Fruit fly (Drosophila melanogaster) whole organism, embryonic: ENCODE measurements around the gene CG4297.

Experiments used
- B-H1 ChIP-seq: fragments of 200-800 bp; sonication (Bioruptor generic); IDR thresholded peaks from 3 replicates; pipeline ENCODE4 v1.3.6; 2022; ENCODE audit warnings: missing biosample characterization, missing genetic modification characterization
- Blimp-1 ChIP-seq: fragments of 200-800 bp; sonication (Bioruptor generic); optimal IDR thresholded peaks from 3 replicates; lab custom pipeline; 2018; ENCODE audit warnings: missing biosample characterization, missing genetic modification characterization, mild to moderate bottlenecking, moderate library complexity, missing genetic modification reagents
- CG11398 ChIP-seq: fragments of 200-800 bp; sonication (Bioruptor generic); optimal IDR thresholded peaks from 2 replicates; lab custom pipeline; 2016; ENCODE audit warnings: missing biosample characterization, missing genetic modification characterization
- CG11504 ChIP-seq: fragments of 200-800 bp; sonication (Bioruptor generic); optimal IDR thresholded peaks from 3 replicates; lab custom pipeline; 2019; ENCODE audit warnings: missing biosample characterization, mild to moderate bottlenecking, missing genetic modification characterization, moderate library complexity
- CG12744 ChIP-seq: fragments of 200-800 bp; sonication (Bioruptor generic); optimal IDR thresholded peaks from 2 replicates; lab custom pipeline; 2016; ENCODE audit warnings: missing biosample characterization, missing genetic modification characterization
- CG13123 ChIP-seq: fragments of 200-800 bp; sonication (Bioruptor generic); optimal IDR thresholded peaks from 2 replicates; lab custom pipeline; 2016; ENCODE audit warnings: missing biosample characterization, missing genetic modification characterization
- CG13424 ChIP-seq: fragments of 200-800 bp; sonication (Bioruptor generic); optimal IDR thresholded peaks from 2 replicates; lab custom pipeline; 2019; ENCODE audit warnings: missing biosample characterization, mild to moderate bottlenecking, missing genetic modification characterization, moderate library complexity
- CG15479 ChIP-seq: fragments of 200-800 bp; sonication (Bioruptor generic); optimal IDR thresholded peaks from 3 replicates; lab custom pipeline; 2019; ENCODE audit warnings: missing biosample characterization, mild to moderate bottlenecking, missing genetic modification characterization, moderate library complexity
- CG31388 ChIP-seq: fragments of 200-800 bp; sonication (Bioruptor generic); optimal IDR thresholded peaks from 2 replicates; lab custom pipeline; 2016; ENCODE audit warnings: missing biosample characterization, missing genetic modification characterization
- CG33213 ChIP-seq: fragments of 200-800 bp; sonication (Bioruptor generic); optimal IDR thresholded peaks from 3 replicates; lab custom pipeline; 2016; ENCODE audit warnings: missing biosample characterization, missing genetic modification characterization
- CG4282 ChIP-seq: fragments of 200-800 bp; sonication (Bioruptor generic); optimal IDR thresholded peaks from 2 replicates; lab custom pipeline; 2016; ENCODE audit warnings: missing biosample characterization, missing genetic modification characterization
- CG4424 ChIP-seq: fragments of 200-800 bp; sonication (Bioruptor generic); optimal IDR thresholded peaks from 3 replicates; lab custom pipeline; 2016; ENCODE audit warnings: missing biosample characterization, missing genetic modification characterization
- CG4820 ChIP-seq: fragments of 200-800 bp; sonication (Bioruptor generic); optimal IDR thresholded peaks from 3 replicates; lab custom pipeline; 2016; ENCODE audit warnings: missing biosample characterization, missing genetic modification characterization
- CG6254 ChIP-seq: fragments of 200-800 bp; sonication (Bioruptor generic); optimal IDR thresholded peaks from 3 replicates; lab custom pipeline; 2017; ENCODE audit warnings: mild to moderate bottlenecking, missing biosample characterization, missing genetic modification reagents, missing genetic modification characterization
- CG7271 ChIP-seq: fragments of 200-800 bp; sonication (Bioruptor generic); optimal IDR thresholded peaks from 2 replicates; lab custom pipeline; 2018; ENCODE audit warnings: missing biosample characterization, mild to moderate bottlenecking, missing genetic modification characterization, moderate library complexity
- CG8388 ChIP-seq: fragments of 200-800 bp; sonication (Bioruptor generic); optimal IDR thresholded peaks from 2 replicates; lab custom pipeline; 2019; ENCODE audit warnings: missing biosample characterization, mild to moderate bottlenecking, missing genetic modification characterization, moderate library complexity
- CG8944 ChIP-seq: fragments of 200-800 bp; sonication (Bioruptor generic); optimal IDR thresholded peaks from 3 replicates; lab custom pipeline; 2016; ENCODE audit warnings: missing biosample characterization, missing genetic modification characterization
- Dfd ChIP-seq, 2 experiments: fragments of >200 bp; optimal IDR thresholded peaks; 2 replicates each; lab custom pipeline; 2017; ENCODE audit warnings: missing biosample characterization in 2 of 2, missing genetic modification characterization in 2 of 2
- E2f2 ChIP-seq: fragments of 200-800 bp; sonication (Bioruptor generic); IDR thresholded peaks from 2 replicates; pipeline ENCODE4 v1.3.6; 2022; ENCODE audit warnings: missing biosample characterization, missing genetic modification characterization
- Ets97D ChIP-seq: fragments of 200-800 bp; sonication (Bioruptor generic); optimal IDR thresholded peaks from 3 replicates; lab custom pipeline; 2016; ENCODE audit warnings: missing biosample characterization, missing genetic modification characterization
- Fer1 ChIP-seq: fragments of 200-800 bp; sonication (Bioruptor generic); optimal IDR thresholded peaks from 2 replicates; lab custom pipeline; 2017; ENCODE audit warnings: missing biosample characterization, mild to moderate bottlenecking, missing genetic modification characterization
- GATAe ChIP-seq: fragments of 200-800 bp; sonication (Bioruptor generic); conservative IDR thresholded peaks from 2 replicates; pipeline ENCODE4 v1.3.6; 2022; ENCODE audit warnings: missing biosample characterization, missing genetic modification characterization
- HmgD ChIP-seq: fragments of 200-800 bp; sonication (Bioruptor generic); optimal IDR thresholded peaks from 3 replicates; lab custom pipeline; 2016; ENCODE audit warnings: missing biosample characterization, missing genetic modification characterization
- Hmx ChIP-seq: fragments of 200-800 bp; sonication (Bioruptor generic); optimal IDR thresholded peaks from 2 replicates; lab custom pipeline; 2016; ENCODE audit warnings: missing biosample characterization, missing genetic modification characterization
- Hr3 ChIP-seq: fragments of 200-800 bp; sonication (Bioruptor generic); optimal IDR thresholded peaks from 3 replicates; lab custom pipeline; 2016; ENCODE audit warnings: missing biosample characterization, missing genetic modification characterization
- Lpt ChIP-seq: fragments of >200 bp; optimal IDR thresholded peaks from 2 replicates; lab custom pipeline; 2018; ENCODE audit warnings: missing biosample characterization, missing genetic modification characterization
- NFAT ChIP-seq: fragments of 200-800 bp; sonication (Bioruptor generic); IDR thresholded peaks from 2 replicates; pipeline ENCODE4 v1.3.6; 2022; ENCODE audit warnings: missing biosample characterization, missing genetic modification characterization
- Neu2 ChIP-seq: fragments of 200-800 bp; sonication (Bioruptor generic); optimal IDR thresholded peaks from 3 replicates; lab custom pipeline; 2016; ENCODE audit warnings: missing biosample characterization, missing genetic modification characterization, borderline replicate concordance
- Ptx1 ChIP-seq: fragments of 200-800 bp; sonication (Bioruptor generic); IDR thresholded peaks from 2 replicates; pipeline ENCODE4 v1.3.6; 2022; ENCODE audit warnings: missing biosample characterization, missing genetic modification characterization
- Rfx ChIP-seq: fragments of 200-800 bp; sonication (Bioruptor generic); IDR thresholded peaks from 2 replicates; pipeline ENCODE4 v1.3.6; 2022; ENCODE audit warnings: missing biosample characterization, missing genetic modification characterization
- Six4 ChIP-seq: fragments of 200-800 bp; sonication (Bioruptor generic); optimal IDR thresholded peaks from 2 replicates; lab custom pipeline; 2016; ENCODE audit warnings: missing biosample characterization, missing genetic modification characterization
- Ssrp ChIP-seq: fragments of 200-800 bp; sonication (Bioruptor generic); optimal IDR thresholded peaks from 2 replicates; lab custom pipeline; 2018; ENCODE audit warnings: missing biosample characterization, mild to moderate bottlenecking, missing genetic modification characterization, moderate library complexity
- Taf1 ChIP-seq: fragments of 200-800 bp; sonication (Bioruptor generic); IDR thresholded peaks from 2 replicates; pipeline ENCODE4 v1.3.6; 2022; ENCODE audit warnings: missing biosample characterization, missing genetic modification characterization
- Xbp1 ChIP-seq: fragments of 200-800 bp; sonication (Bioruptor generic); optimal IDR thresholded peaks from 3 replicates; lab custom pipeline; 2016; ENCODE audit warnings: missing biosample characterization, mild to moderate bottlenecking, missing genetic modification characterization
- YL-1 ChIP-seq: fragments of 200-800 bp; sonication (Bioruptor generic); optimal IDR thresholded peaks from 3 replicates; lab custom pipeline; 2017; ENCODE audit warnings: missing biosample characterization, mild to moderate bottlenecking, missing genetic modification characterization
- ara ChIP-seq: fragments of 200-800 bp; sonication (Bioruptor generic); IDR thresholded peaks from 2 replicates; pipeline ENCODE4 v1.3.6; 2022; ENCODE audit warnings: missing biosample characterization, missing genetic modification characterization
- cas ChIP-seq: fragments of 200-800 bp; sonication (Bioruptor generic); IDR thresholded peaks from 2 replicates; pipeline ENCODE4 v1.3.6; 2022; ENCODE audit warnings: missing biosample characterization, missing genetic modification characterization
- chinmo ChIP-seq: fragments of 200-800 bp; sonication (Bioruptor generic); IDR thresholded peaks from 4 replicates; pipeline ENCODE4 v1.3.6; 2022; ENCODE audit warnings: missing biosample characterization, missing genetic modification characterization; ENCODE audit not compliant: partially characterized antibody
- chm ChIP-seq: fragments of 200-800 bp; sonication (Bioruptor generic); IDR thresholded peaks from 2 replicates; pipeline ENCODE4 v1.3.6; 2022; ENCODE audit warnings: missing biosample characterization, missing genetic modification characterization
- danr ChIP-seq: fragments of 200-800 bp; sonication (Bioruptor generic); IDR thresholded peaks from 2 replicates; pipeline ENCODE4 v1.3.6; 2022; ENCODE audit warnings: missing biosample characterization, missing genetic modification characterization
- dmrt11E ChIP-seq: fragments of 200-800 bp; sonication (Bioruptor generic); optimal IDR thresholded peaks from 3 replicates; lab custom pipeline; 2018; ENCODE audit warnings: missing biosample characterization, mild to moderate bottlenecking, missing genetic modification characterization, moderate library complexity
- ftz-f1 ChIP-seq: fragments of 200-800 bp; sonication (Bioruptor generic); optimal IDR thresholded peaks from 2 replicates; lab custom pipeline; 2016; ENCODE audit warnings: missing biosample characterization, missing genetic modification characterization
- gem ChIP-seq: fragments of 200-800 bp; sonication (Bioruptor generic); optimal IDR thresholded peaks from 2 replicates; lab custom pipeline; 2019; ENCODE audit warnings: missing biosample characterization, mild to moderate bottlenecking, missing genetic modification characterization, moderate library complexity
- gfzf ChIP-seq: fragments of 200-800 bp; sonication (Bioruptor generic); optimal IDR thresholded peaks from 2 replicates; lab custom pipeline; 2016; ENCODE audit warnings: missing biosample characterization, mild to moderate bottlenecking, missing genetic modification characterization, moderate library complexity
- jumu ChIP-seq: fragments of 200-800 bp; sonication (Bioruptor generic); optimal IDR thresholded peaks from 3 replicates; lab custom pipeline; 2016; ENCODE audit warnings: missing biosample characterization, missing genetic modification characterization
- klu ChIP-seq: fragments of 200-800 bp; sonication (Bioruptor generic); IDR thresholded peaks from 2 replicates; pipeline ENCODE4 v1.3.6; 2022; ENCODE audit warnings: missing biosample characterization, missing genetic modification characterization
- org-1 ChIP-seq: fragments of 200-800 bp; sonication (Bioruptor generic); optimal IDR thresholded peaks from 2 replicates; lab custom pipeline; 2017; ENCODE audit warnings: missing biosample characterization, missing genetic modification characterization
- sug ChIP-seq: fragments of 200-800 bp; optimal IDR thresholded peaks from 2 replicates; lab custom pipeline; 2019; ENCODE audit warnings: missing biosample characterization, mild to moderate bottlenecking, missing genetic modification characterization, moderate library complexity
- trem ChIP-seq: fragments of 200-800 bp; optimal IDR thresholded peaks from 3 replicates; lab custom pipeline; 2019; ENCODE audit warnings: missing biosample characterization, mild to moderate bottlenecking, missing genetic modification characterization, moderate library complexity
- tup ChIP-seq: fragments of 200-800 bp; sonication (Bioruptor generic); optimal IDR thresholded peaks from 2 replicates; lab custom pipeline; 2016; ENCODE audit warnings: missing biosample characterization, mild to moderate bottlenecking, missing genetic modification characterization, moderate library complexity
- unpg ChIP-seq: fragments of 200-800 bp; sonication (Bioruptor generic); optimal IDR thresholded peaks from 3 replicates; lab custom pipeline; 2018; ENCODE audit warnings: missing biosample characterization, mild to moderate bottlenecking, missing genetic modification characterization, moderate library complexity

CG4297 gene

DNA sequence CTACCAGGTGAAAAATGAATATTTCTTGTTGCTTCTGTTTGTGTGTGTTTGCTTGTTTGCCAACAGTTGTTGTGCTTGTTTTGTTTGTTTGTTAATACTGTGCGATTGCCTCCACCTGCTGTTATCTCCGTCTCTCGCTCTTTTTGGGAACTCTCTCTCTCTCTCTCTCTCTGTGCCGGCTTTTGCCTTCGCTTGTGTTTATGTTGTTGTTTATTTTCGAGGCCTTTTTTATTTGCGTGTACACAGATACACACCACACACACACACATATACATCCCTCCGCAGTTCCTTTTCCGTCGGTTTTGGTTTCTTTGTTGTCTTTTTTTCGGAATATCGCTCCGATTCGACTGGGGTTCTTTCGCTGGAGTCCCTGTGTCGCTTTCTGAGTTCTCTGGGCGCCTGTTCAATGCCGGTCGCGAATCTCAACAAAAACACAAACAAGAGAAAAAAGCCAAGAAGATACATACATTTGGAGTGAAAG is 38.6 kb upstream of the CG4297 start:
- no peak for TF ChIP-seq Hmx (GFP tag; lab: Kevin White, UChicago)
- TF ChIP-seq CG4820 (GFP tag; lab: Kevin White, UChicago): peak; percentile 52
- no peak for TF ChIP-seq Ssrp (tag; lab: Kevin White, UChicago)
- no peak for TF ChIP-seq NFAT (GFP tag; lab: Robert Waterston, UW)
- peak; percentile 39 for TF ChIP-seq CG8388 (GFP tag; lab: Kevin White, UChicago)
- no peak for TF ChIP-seq Neu2 (GFP tag; lab: Kevin White, UChicago)
- peak; percentile 66 for TF ChIP-seq CG12744 (GFP tag; lab: Kevin White, UChicago)
- TF ChIP-seq cas (GFP tag; lab: Robert Waterston, UW): no peak
- TF ChIP-seq CG8944 (GFP tag; lab: Kevin White, UChicago): peak; percentile 31
- peak; percentile 70 for TF ChIP-seq CG13123 (GFP tag; lab: Kevin White, UChicago)
- peak; percentile 12 for TF ChIP-seq jumu (GFP tag; lab: Kevin White, UChicago)
- TF ChIP-seq Six4 (GFP tag; lab: Kevin White, UChicago): peak; percentile 76
- no peak for TF ChIP-seq gfzf (GFP tag; lab: Kevin White, UChicago)
- TF ChIP-seq CG4282 (GFP tag; lab: Kevin White, UChicago): peak; percentile 50
- peak; percentile 92 for TF ChIP-seq CG15479
- TF ChIP-seq klu (GFP tag; lab: Robert Waterston, UW): no peak
- peak; percentile 91 for TF ChIP-seq CG11398 (GFP tag; lab: Kevin White, UChicago)
- TF ChIP-seq Xbp1 (GFP tag; lab: Kevin White, UChicago): peak; percentile 7
- TF ChIP-seq org-1 (GFP tag; lab: Kevin White, UChicago): peak; percentile 83
- TF ChIP-seq Ets97D: no peak
- peak; percentile 52 for TF ChIP-seq CG4424 (GFP tag; lab: Kevin White, UChicago)
- TF ChIP-seq E2f2 (GFP tag; lab: Robert Waterston, UW): 0 out of 2 replicates have a peak, but pooled peaks have one; percentile 9
- TF ChIP-seq CG31388 (GFP tag; lab: Kevin White, UChicago): peak; percentile 33
- TF ChIP-seq gem (tag; lab: Kevin White, UChicago): peak; percentile 76
- peak; percentile 20 for TF ChIP-seq ftz-f1 (GFP tag; lab: Kevin White, UChicago)
- TF ChIP-seq trem: peak; percentile 51
- peak; percentile 65; the same call in 1 of the 2 replicates for TF ChIP-seq ara (GFP tag; lab: Robert Waterston, UW)
- peak; percentile 73 for TF ChIP-seq CG7271 (tag; lab: Kevin White, UChicago)
- peak; percentile 49; the same call in 1 of the 2 replicates for TF ChIP-seq Rfx (GFP tag; lab: Robert Waterston, UW)
- TF ChIP-seq danr: no peak; the same call in 1 of the 2 replicates
- peak; percentile 47 for TF ChIP-seq CG33213 (GFP tag; lab: Kevin White, UChicago)
- TF ChIP-seq Dfd (GFP tag; optimal IDR thresholded peaks at IDR 0.05; lab: Kevin White, UChicago): no peak
- TF ChIP-seq CG6254: peak; percentile 74
- peak; percentile 84 for TF ChIP-seq dmrt11E (tag; lab: Kevin White, UChicago)
- peak; percentile 14; the same call in 1 of the 3 replicates for TF ChIP-seq B-H1 (GFP tag; lab: Robert Waterston, UW)
- peak; percentile 28 for TF ChIP-seq sug (tag; lab: Kevin White, UChicago)
- TF ChIP-seq chinmo (GFP tag; lab: Robert Waterston, UW): 0 out of 4 replicates have a peak, but pooled peaks have one; percentile 62
- TF ChIP-seq tup: peak; percentile 39
- TF ChIP-seq CG11504 (tag; lab: Kevin White, UChicago): peak; percentile 52
- peak; percentile 29 for TF ChIP-seq Hr3 (GFP tag; lab: Kevin White, UChicago)
- peak; percentile 26 for TF ChIP-seq HmgD
- TF ChIP-seq Fer1 (GFP tag; lab: Kevin White, UChicago): peak; percentile 63
- no peak for TF ChIP-seq GATAe (GFP tag; lab: Robert Waterston, UW)
- peak; percentile 61 for TF ChIP-seq unpg (GFP tag; lab: Kevin White, UChicago)
- no peak for TF ChIP-seq Lpt (GFP tag; lab: Kevin White, UChicago)
- TF ChIP-seq CG13424: peak; percentile 48
- TF ChIP-seq Taf1 (GFP tag; lab: Robert Waterston, UW): no peak
- peak; percentile 69 for TF ChIP-seq Blimp-1 (GFP tag; lab: Kevin White, UChicago)
- peak; percentile 81; the same call in 1 of the 2 replicates for TF ChIP-seq chm (GFP tag; lab: Robert Waterston, UW)
- no peak for TF ChIP-seq Ptx1 (GFP tag; lab: Robert Waterston, UW)
- peak; percentile 42 for TF ChIP-seq YL-1
